Worm (Caenorhabditis elegans) whole organism, L3 larva: ENCODE data around the gene dgk-3.

Source experiments
- R02D3.7 ChIP-seq: fragments of 150-350 bp; optimal IDR thresholded peaks from 2 replicates; lab custom pipeline; 2014; ENCODE audit warnings: missing biosample characterization, missing genetic modification characterization
- aly-2 ChIP-seq: fragments of 150-350 bp; optimal IDR thresholded peaks from 2 replicates; lab custom pipeline; 2014; ENCODE audit warnings: missing biosample characterization, missing genetic modification characterization
- ceh-16 ChIP-seq: sonication (generic microtip); optimal IDR thresholded peaks from 2 replicates; lab custom pipeline; 2017; ENCODE audit warnings: missing biosample characterization, missing genetic modification characterization
- ceh-82 ChIP-seq: fragments of 150-350 bp; optimal IDR thresholded peaks from 2 replicates; lab custom pipeline; 2014; ENCODE audit warnings: missing biosample characterization, missing genetic modification characterization
- egl-5 ChIP-seq: fragments of 150-350 bp; optimal IDR thresholded peaks from 2 replicates; lab custom pipeline; 2017; ENCODE audit warnings: missing biosample characterization, missing genetic modification reagents, missing genetic modification characterization, inconsistent platforms
- eor-1 ChIP-seq, 2 experiments: fragments of 150-350 bp; optimal IDR thresholded peaks; 2 replicates each; lab custom pipeline; 2014 to 2018; ENCODE audit warnings: missing biosample characterization in 2 of 2, missing genetic modification characterization in 2 of 2
- fkh-2 ChIP-seq: fragments of 150-350 bp; optimal IDR thresholded peaks from 2 replicates; lab custom pipeline; 2014; ENCODE audit warnings: missing biosample characterization, missing genetic modification reagents, missing genetic modification characterization
- lsy-12 ChIP-seq: sonication (generic microtip); optimal IDR thresholded peaks from 2 replicates; lab custom pipeline; 2016; ENCODE audit warnings: mild to moderate bottlenecking, missing genetic modification characterization, missing compliant biosample characterization
- mdl-1 ChIP-seq: fragments of 150-350 bp; optimal IDR thresholded peaks from 2 replicates; lab custom pipeline; 2014; ENCODE audit warnings: missing biosample characterization, missing genetic modification characterization
- mml-1 ChIP-seq: fragments of 150-350 bp; sonication (generic microtip); optimal IDR thresholded peaks from 3 replicates; lab custom pipeline; 2014; ENCODE audit warnings: missing biosample characterization, missing genetic modification characterization
- nhr-237 ChIP-seq: fragments of 150-350 bp; optimal IDR thresholded peaks from 2 replicates; lab custom pipeline; 2014; ENCODE audit warnings: missing biosample characterization, missing genetic modification characterization
- nhr-67 ChIP-seq: fragments of 150-350 bp; optimal IDR thresholded peaks from 2 replicates; lab custom pipeline; 2014; ENCODE audit warnings: missing biosample characterization, missing genetic modification characterization
- pha-4 ChIP-seq: fragments of 150-350 bp; optimal IDR thresholded peaks from 2 replicates; lab custom pipeline; 2014; ENCODE audit warnings: missing biosample characterization, missing genetic modification reagents, missing genetic modification characterization
- sea-2 ChIP-seq: fragments of 150-350 bp; sonication (generic microtip); optimal IDR thresholded peaks from 4 replicates; lab custom pipeline; 2014; ENCODE audit warnings: missing biosample characterization, missing genetic modification reagents, missing genetic modification characterization
- skn-1 ChIP-seq: fragments of 150-350 bp; optimal IDR thresholded peaks from 2 replicates; lab custom pipeline; 2014; ENCODE audit warnings: missing biosample characterization, missing genetic modification characterization
- tbx-2 ChIP-seq: sonication (generic microtip); optimal IDR thresholded peaks from 2 replicates; lab custom pipeline; 2016; ENCODE audit warnings: mild to moderate bottlenecking, missing genetic modification characterization, missing compliant biosample characterization
- ztf-11 ChIP-seq: fragments of 150-350 bp; optimal IDR thresholded peaks from 2 replicates; lab custom pipeline; 2014; ENCODE audit warnings: missing biosample characterization, missing genetic modification characterization

Gene dgk-3

DNA sequence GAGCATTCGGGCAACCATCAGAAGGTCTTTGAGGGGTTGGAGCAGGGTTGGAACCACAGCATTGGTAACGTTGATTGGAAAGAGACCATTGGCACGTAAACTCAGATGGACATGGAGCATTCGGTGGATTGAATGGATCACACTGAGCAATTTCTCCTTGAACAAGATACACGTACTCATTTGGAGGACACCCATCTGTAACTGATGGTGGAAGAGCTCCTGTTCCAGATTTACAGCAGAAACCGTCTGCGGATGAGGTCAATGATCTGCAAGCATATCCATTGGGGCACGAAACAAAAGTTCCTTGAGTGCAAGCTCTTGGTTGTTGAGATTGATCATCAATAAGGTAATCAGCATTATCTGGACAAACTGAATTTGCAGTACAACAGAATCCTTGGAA, 39.1 kb downstream of the dgk-3 start:
- TF ChIP-seq mml-1 (no peak), ztf-11 (no peak), fkh-2 (no peak)

DNA sequence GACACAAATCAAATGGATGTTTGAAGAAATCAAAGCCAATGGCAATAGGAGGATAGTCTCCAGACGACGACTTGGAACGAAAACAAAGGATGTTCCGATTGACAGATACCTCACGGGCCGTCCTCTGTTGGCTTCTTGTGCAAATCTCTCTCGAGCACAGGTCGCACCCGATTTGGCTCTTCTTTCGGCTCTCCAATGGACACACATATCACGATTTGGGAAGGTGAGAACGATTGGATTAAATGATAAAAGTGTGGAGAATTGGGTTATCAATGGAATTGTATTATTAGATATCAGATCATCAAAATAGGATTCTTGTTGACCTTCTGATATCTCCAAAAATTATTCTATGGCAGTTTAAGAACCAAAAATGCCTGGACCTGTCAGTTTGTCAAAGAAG, 43.3 kb downstream of the dgk-3 start, which contains the start of gene ZC84.1:
TSS of gene ZC84.1 (minus strand) at position 101 of the 400 bp plus-strand sequence.
- no peak for TF ChIP-seq pha-4 (tag; lab: Kevin White, UChicago)
- TF ChIP-seq sea-2 (GFP tag; lab: Kevin White, UChicago) = no peak
- TF ChIP-seq egl-5 (tag; lab: Kevin White, UChicago) = no peak
- no peak for TF ChIP-seq R02D3.7
- TF ChIP-seq skn-1 (tag; lab: Kevin White, UChicago) = no peak
- no peak for TF ChIP-seq tbx-2 (tag; lab: Kevin White, UChicago)
- TF ChIP-seq eor-1 (tag; optimal IDR thresholded peaks at IDR 0.05; lab: Kevin White, UChicago) = no peak
- no peak for TF ChIP-seq ceh-82 (tag; lab: Kevin White, UChicago)
- no peak for TF ChIP-seq lsy-12 (tag; lab: Kevin White, UChicago)
- TF ChIP-seq ceh-16 = no peak
- no peak for TF ChIP-seq nhr-67 (tag; lab: Kevin White, UChicago)

DNA sequence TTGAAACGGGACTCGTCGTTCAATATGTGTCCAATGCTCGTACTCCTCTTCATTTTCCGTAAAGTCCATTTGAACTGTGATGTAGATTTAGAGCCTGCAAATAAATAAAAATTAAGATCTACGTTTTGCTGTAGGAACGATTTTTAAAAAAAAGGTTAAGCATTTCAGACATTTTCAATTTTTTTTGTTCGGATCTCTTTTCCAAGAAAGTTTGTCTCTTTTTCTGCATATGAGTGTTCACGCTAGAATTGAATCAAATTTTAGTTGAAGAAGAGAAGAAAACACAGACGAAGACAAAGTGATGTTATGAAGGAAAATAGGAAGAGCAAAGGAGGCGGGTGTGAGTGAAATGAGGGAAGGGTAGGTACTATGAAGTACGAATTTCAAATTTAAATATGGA, 52.5 kb downstream of the dgk-3 start, which contains the start of gene npr-29:
TSS of gene npr-29 (minus strand) at position 101 of the 400 bp plus-strand sequence.
- TF ChIP-seq aly-2 (tag; lab: Kevin White, UChicago) = no peak
- TF ChIP-seq mdl-1 (tag; lab: Kevin White, UChicago) = no peak
- no peak for TF ChIP-seq nhr-237 (tag; lab: Kevin White, UChicago)
